Fruit fly (Drosophila melanogaster) whole organism, wandering third instar larva: ENCODE data around the gene CG42828.

ENCODE experiments used
- CG9705 ChIP-seq: fragments of 200-800 bp; sonication (Bioruptor generic); optimal IDR thresholded peaks from 2 replicates; lab custom pipeline; 2018; ENCODE audit warnings: missing biosample characterization, mild to moderate bottlenecking, missing genetic modification characterization
- GATAd ChIP-seq: sonication (Bioruptor generic); optimal IDR thresholded peaks from 2 replicates; lab custom pipeline; 2016; ENCODE audit warnings: missing biosample characterization, missing genetic modification characterization
- Hnf4 ChIP-seq: fragments of 200-800 bp; sonication (Bioruptor generic); optimal IDR thresholded peaks from 2 replicates; lab custom pipeline; 2016; ENCODE audit warnings: missing biosample characterization, mild to moderate bottlenecking, missing genetic modification characterization
- Hr83 ChIP-seq: fragments of 200-300 bp; sonication (Bioruptor generic); optimal IDR thresholded peaks from 2 replicates; lab custom pipeline; 2016; ENCODE audit warnings: missing biosample characterization, mild to moderate bottlenecking, missing genetic modification characterization, moderate library complexity; ENCODE audit not compliant: poor library complexity, severe bottlenecking
- dl ChIP-seq, 2 experiments: fragments of 175-275, 200-275 bp in 1 of 2; fragments of 200-275 bp in 1 of 2; sonication (Bioruptor generic); optimal IDR thresholded peaks; lab custom pipeline; 2018; ENCODE audit warnings: mild to moderate bottlenecking in 2 of 2, missing biosample characterization in 2 of 2, missing genetic modification characterization in 2 of 2, moderate library complexity in 2 of 2; ENCODE audit not compliant: partially characterized antibody in 2 of 2, insufficient read depth in 1 of 2
- ey ChIP-seq: fragments of 200-800 bp; sonication (Bioruptor generic); optimal IDR thresholded peaks from 2 replicates; lab custom pipeline; 2016; ENCODE audit warnings: missing biosample characterization, missing genetic modification characterization
- h ChIP-seq: fragments of 200-800 bp; sonication (Bioruptor generic); optimal IDR thresholded peaks from 3 replicates; lab custom pipeline; 2016; ENCODE audit warnings: missing biosample characterization, mild to moderate bottlenecking, missing genetic modification characterization
- jim ChIP-seq: fragments of 175-275, 200-325 bp; sonication (Bioruptor generic); optimal IDR thresholded peaks from 2 replicates; lab custom pipeline; 2016; ENCODE audit warnings: missing biosample characterization, mild to moderate bottlenecking, missing genetic modification characterization
- pan ChIP-seq: fragments of >200 bp; optimal IDR thresholded peaks from 2 replicates; lab custom pipeline; 2017
- psq ChIP-seq: fragments of 200-800 bp; sonication (Bioruptor generic); optimal IDR thresholded peaks from 3 replicates; lab custom pipeline; 2017; ENCODE audit warnings: missing biosample characterization, mild to moderate bottlenecking, missing genetic modification characterization, moderate library complexity
- rgr ChIP-seq: fragments of 200-800 bp; sonication (Bioruptor generic); optimal IDR thresholded peaks from 3 replicates; lab custom pipeline; 2016; ENCODE audit warnings: missing biosample characterization, mild to moderate bottlenecking, missing genetic modification characterization
- usp ChIP-seq: fragments of >200 bp; optimal IDR thresholded peaks from 2 replicates; lab custom pipeline; 2017; ENCODE audit warnings: missing biosample characterization, missing genetic modification characterization

DNA sequence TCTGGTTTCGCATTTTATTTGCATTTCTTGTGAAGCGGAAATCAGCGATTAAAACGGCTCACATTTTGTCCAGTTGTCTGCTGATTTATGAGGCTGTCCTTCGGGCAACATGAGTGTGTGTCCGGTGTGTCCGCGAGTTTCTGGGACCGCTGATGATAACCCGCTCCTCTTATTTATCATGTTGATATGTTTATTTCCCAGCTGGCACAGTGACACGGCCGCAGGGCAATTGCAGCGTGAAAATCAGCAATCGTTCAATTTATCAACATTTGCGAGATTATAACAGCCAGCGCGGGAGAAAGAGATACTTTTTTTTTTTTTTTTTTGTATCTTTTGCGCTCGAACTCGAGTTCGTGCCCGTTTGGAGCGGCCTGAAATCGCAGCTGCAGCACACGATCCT lies 13.1 kb upstream of the CG42828 start:
- TF ChIP-seq usp (GFP tag; lab: Kevin White, UChicago) (no peak), GATAd (GFP tag; lab: Kevin White, UChicago) (no peak), rgr (GFP tag; lab: Kevin White, UChicago) (no peak), pan (lab: Kevin White, UChicago) (no peak), Hnf4 (GFP tag; lab: Kevin White, UChicago) (no peak), jim (no peak), psq (GFP tag; lab: Kevin White, UChicago) (no peak), h (GFP tag; lab: Kevin White, UChicago) (no peak), CG9705 (GFP tag; lab: Kevin White, UChicago) (no peak), dl (GFP tag; optimal IDR thresholded peaks at IDR 0.05; lab: Kevin White, UChicago; ENCODE audit: insufficient read depth in 1 of 2, partially characterized antibody in 2 of 2) (no peak), Hr83 (GFP tag; lab: Kevin White, UChicago) (no peak), ey (no peak)
